Worm (Caenorhabditis elegans) whole organism, L2 larva: ENCODE data around the gene snx-17.

Experiments
- C34F6.9 ChIP-seq: fragments of 150-350 bp; optimal IDR thresholded peaks from 2 replicates; lab custom pipeline; 2014; ENCODE audit warnings: missing biosample characterization, missing genetic modification characterization
- F13H6.1 ChIP-seq: sonication (generic microtip); optimal IDR thresholded peaks from 2 replicates; lab custom pipeline; 2016; ENCODE audit warnings: missing genetic modification characterization, missing compliant biosample characterization
- R02D3.7 ChIP-seq: fragments of 150-350 bp; optimal IDR thresholded peaks from 2 replicates; lab custom pipeline; 2014; ENCODE audit warnings: missing biosample characterization, missing genetic modification characterization
- Y55F3AM.14 ChIP-seq: fragments of 200-800 bp; sonication (Bioruptor generic); optimal IDR thresholded peaks from 2 replicates; lab custom pipeline; 2018; ENCODE audit warnings: mild to moderate bottlenecking, missing genetic modification characterization, missing compliant biosample characterization
- ZK546.5 ChIP-seq: sonication (generic microtip); optimal IDR thresholded peaks from 2 replicates; lab custom pipeline; 2017; ENCODE audit warnings: missing biosample characterization, missing genetic modification characterization
- aly-2 ChIP-seq: fragments of 150-350 bp; optimal IDR thresholded peaks from 2 replicates; lab custom pipeline; 2014; ENCODE audit warnings: missing biosample characterization, missing genetic modification characterization
- blmp-1 ChIP-seq: sonication (generic microtip); optimal IDR thresholded peaks from 2 replicates; lab custom pipeline; 2017; ENCODE audit warnings: missing genetic modification characterization, mild to moderate bottlenecking, missing compliant biosample characterization, antibody characterized with exemption, moderate library complexity; ENCODE audit not compliant: insufficient read depth
- ceh-16 ChIP-seq: fragments of 150-350 bp; optimal IDR thresholded peaks from 2 replicates; lab custom pipeline; 2014; ENCODE audit warnings: missing biosample characterization, missing genetic modification characterization
- ceh-82 ChIP-seq: fragments of 150-350 bp; optimal IDR thresholded peaks from 2 replicates; lab custom pipeline; 2014; ENCODE audit warnings: missing biosample characterization, missing genetic modification characterization
- crh-2 ChIP-seq: sonication (generic microtip); optimal IDR thresholded peaks from 2 replicates; lab custom pipeline; 2017; ENCODE audit warnings: missing biosample characterization, missing genetic modification characterization
- dmd-4 ChIP-seq: sonication (generic microtip); optimal IDR thresholded peaks from 2 replicates; lab custom pipeline; 2017; ENCODE audit warnings: missing biosample characterization, missing genetic modification characterization
- egl-27 ChIP-seq: sonication (generic microtip); optimal IDR thresholded peaks from 3 replicates; lab custom pipeline; 2017; ENCODE audit warnings: missing biosample characterization, missing genetic modification reagents, missing genetic modification characterization
- elt-3 ChIP-seq: sonication (generic microtip); optimal IDR thresholded peaks from 2 replicates; lab custom pipeline; 2017; ENCODE audit warnings: missing biosample characterization, missing genetic modification characterization
- fos-1 ChIP-seq: fragments of 150-350 bp; optimal IDR thresholded peaks from 2 replicates; lab custom pipeline; 2014; ENCODE audit warnings: missing biosample characterization, missing genetic modification characterization
- lin-13 ChIP-seq: fragments of 150-350 bp; optimal IDR thresholded peaks from 2 replicates; lab custom pipeline; 2014; ENCODE audit warnings: missing biosample characterization, missing genetic modification reagents, missing genetic modification characterization
- lin-39 ChIP-seq: fragments of 150-350 bp; optimal IDR thresholded peaks from 2 replicates; lab custom pipeline; 2014; ENCODE audit warnings: missing biosample characterization, missing genetic modification reagents, missing genetic modification characterization
- lsy-2 ChIP-seq, 2 experiments: fragments of 150-350 bp in 1 of 2; sonication (generic microtip) in 1 of 2; optimal IDR thresholded peaks; 2 replicates each; lab custom pipeline; 2014 to 2017; ENCODE audit warnings: missing biosample characterization in 2 of 2, missing genetic modification characterization in 2 of 2
- mab-5 ChIP-seq: fragments of 150-350 bp; optimal IDR thresholded peaks from 2 replicates; lab custom pipeline; 2014; ENCODE audit warnings: missing biosample characterization, missing genetic modification characterization
- mbf-1 ChIP-seq: sonication (generic microtip); optimal IDR thresholded peaks from 2 replicates; lab custom pipeline; 2017; ENCODE audit warnings: missing biosample characterization, missing genetic modification characterization
- mdl-1 ChIP-seq, 2 experiments: fragments of 150-350 bp in 1 of 2; sonication (generic microtip) in 1 of 2; optimal IDR thresholded peaks; 2 replicates each; lab custom pipeline; 2017; ENCODE audit warnings: missing biosample characterization in 2 of 2, missing genetic modification characterization in 2 of 2
- nhr-10 ChIP-seq: sonication (generic microtip); optimal IDR thresholded peaks from 2 replicates; lab custom pipeline; 2017; ENCODE audit warnings: missing biosample characterization, missing genetic modification characterization
- nhr-11 ChIP-seq: fragments of 150-350 bp; optimal IDR thresholded peaks from 2 replicates; lab custom pipeline; 2014; ENCODE audit warnings: missing biosample characterization, missing genetic modification characterization
- nhr-12 ChIP-seq: fragments of 150-350 bp; optimal IDR thresholded peaks from 2 replicates; lab custom pipeline; 2014; ENCODE audit warnings: missing biosample characterization, missing genetic modification characterization
- nhr-129 ChIP-seq: fragments of 150-350 bp; optimal IDR thresholded peaks from 2 replicates; lab custom pipeline; 2014; ENCODE audit warnings: missing biosample characterization, missing genetic modification characterization
- nhr-21 ChIP-seq: fragments of 150-350 bp; optimal IDR thresholded peaks from 2 replicates; lab custom pipeline; 2014; ENCODE audit warnings: missing biosample characterization, missing genetic modification characterization
- nhr-23 ChIP-seq: fragments of 150-350 bp; optimal IDR thresholded peaks from 2 replicates; lab custom pipeline; 2014; ENCODE audit warnings: missing biosample characterization, missing genetic modification reagents, missing genetic modification characterization
- nhr-237 ChIP-seq: fragments of 150-350 bp; optimal IDR thresholded peaks from 2 replicates; lab custom pipeline; 2014; ENCODE audit warnings: missing biosample characterization, missing genetic modification characterization
- nhr-25 ChIP-seq: fragments of 150-350 bp; sonication (generic microtip); optimal IDR thresholded peaks from 3 replicates; lab custom pipeline; 2014; ENCODE audit warnings: missing biosample characterization, missing genetic modification characterization
- nhr-6 ChIP-seq: fragments of 150-350 bp; optimal IDR thresholded peaks from 2 replicates; lab custom pipeline; 2014; ENCODE audit warnings: missing biosample characterization, missing genetic modification characterization
- nhr-77 ChIP-seq: fragments of 150-350 bp; optimal IDR thresholded peaks from 2 replicates; lab custom pipeline; 2014; ENCODE audit warnings: missing biosample characterization, missing genetic modification characterization
- peb-1 ChIP-seq: fragments of 150-350 bp; optimal IDR thresholded peaks from 2 replicates; lab custom pipeline; 2014; ENCODE audit warnings: missing biosample characterization, missing genetic modification characterization
- sem-4 ChIP-seq: fragments of 150-350 bp; optimal IDR thresholded peaks from 2 replicates; lab custom pipeline; 2014; ENCODE audit warnings: missing biosample characterization, missing genetic modification reagents, missing genetic modification characterization
- skn-1 ChIP-seq: sonication (generic microtip); optimal IDR thresholded peaks from 2 replicates; lab custom pipeline; 2017; ENCODE audit warnings: missing biosample characterization, missing genetic modification characterization
- sma-9 ChIP-seq, 2 experiments: fragments of 150-350 bp in 1 of 2; sonication (generic microtip) in 1 of 2; optimal IDR thresholded peaks; 2 replicates each; lab custom pipeline; 2014 to 2016; ENCODE audit warnings: missing genetic modification characterization in 2 of 2, mild to moderate bottlenecking in 1 of 2, missing biosample characterization in 1 of 2, missing compliant biosample characterization in 1 of 2, missing genetic modification reagents in 1 of 2, moderate library complexity in 1 of 2
- snpc-4 ChIP-seq: fragments of 150-350 bp; optimal IDR thresholded peaks from 2 replicates; lab custom pipeline; 2014; ENCODE audit warnings: missing biosample characterization, missing genetic modification characterization
- unc-39 ChIP-seq: fragments of 150-350 bp; optimal IDR thresholded peaks from 2 replicates; lab custom pipeline; 2014; ENCODE audit warnings: missing biosample characterization, missing genetic modification characterization
- unc-62 ChIP-seq: fragments of 150-350 bp; optimal IDR thresholded peaks from 2 replicates; lab custom pipeline; 2014; ENCODE audit warnings: missing biosample characterization, missing genetic modification reagents, missing genetic modification characterization
- zag-1 ChIP-seq: fragments of 150-350 bp; optimal IDR thresholded peaks from 2 replicates; lab custom pipeline; 2014; ENCODE audit warnings: missing biosample characterization, missing genetic modification characterization
- ztf-1 ChIP-seq: fragments of 200-800 bp; sonication (Bioruptor generic); conservative IDR thresholded peaks from 2 replicates; pipeline ENCODE4 v1.3.6; 2022; ENCODE audit warnings: missing genetic modification characterization, missing compliant biosample characterization
- ztf-4 ChIP-seq: fragments of 150-350 bp; optimal IDR thresholded peaks from 2 replicates; lab custom pipeline; 2014; ENCODE audit warnings: missing biosample characterization, missing genetic modification characterization

The snx-17 gene

ce11 chrX:13164301-13164700, 42.2 kb upstream of the snx-17 start:
- TF ChIP-seq sem-4 (tag; lab: Kevin White, UChicago) (peak; percentile 8), ceh-16 (tag; lab: Kevin White, UChicago) (peak; percentile 17), nhr-21 (tag; lab: Kevin White, UChicago) (peak; percentile 40), mbf-1 (tag; lab: Kevin White, UChicago) (no peak), nhr-129 (tag; lab: Kevin White, UChicago) (peak; percentile 49), sma-9 (GFP tag; optimal IDR thresholded peaks at IDR 0.05; lab: Kevin White, UChicago) (peak; percentile 10), sma-9 (tag; optimal IDR thresholded peaks at IDR 0.05; lab: Kevin White, UChicago) (no peak), nhr-25 (tag; lab: Kevin White, UChicago) (peak; percentile 43), nhr-12 (tag; lab: Kevin White, UChicago) (no peak)

- peak; percentile 29 for TF ChIP-seq crh-2 (tag; lab: Kevin White, UChicago)
- no peak for TF ChIP-seq ceh-82 (tag; lab: Kevin White, UChicago)
- TF ChIP-seq lsy-2 (tag; optimal IDR thresholded peaks at IDR 0.05; lab: Kevin White, UChicago), result no peak
- peak; percentile 59 for TF ChIP-seq sma-9 (GFP tag; optimal IDR thresholded peaks at IDR 0.05; lab: Kevin White, UChicago)
- TF ChIP-seq sma-9 (tag; optimal IDR thresholded peaks at IDR 0.05; lab: Kevin White, UChicago), result no peak
- peak; percentile 68 for TF ChIP-seq fos-1 (tag; lab: Kevin White, UChicago)
Observed at ce11 chrX:13163185-13163584, 41.1 kb upstream of the snx-17 start.

- no peak for TF ChIP-seq ceh-16 (tag; lab: Kevin White, UChicago)
- TF ChIP-seq F13H6.1, result peak; percentile 49
- peak; percentile 10 for TF ChIP-seq sma-9 (GFP tag; optimal IDR thresholded peaks at IDR 0.05; lab: Kevin White, UChicago)
- TF ChIP-seq sma-9 (tag; optimal IDR thresholded peaks at IDR 0.05; lab: Kevin White, UChicago), result no peak
- no peak for TF ChIP-seq nhr-11
- peak; percentile 59 for TF ChIP-seq fos-1 (tag; lab: Kevin White, UChicago)
- no peak for TF ChIP-seq sem-4 (tag; lab: Kevin White, UChicago)
- TF ChIP-seq mdl-1 (tag; optimal IDR thresholded peaks at IDR 0.05; lab: Kevin White, UChicago), result no peak
- peak; percentile 1 for TF ChIP-seq nhr-129 (tag; lab: Kevin White, UChicago)
Observed at ce11 chrX:13162351-13163038, 40.4 kb upstream of the snx-17 start.

ce11 chrX:13161778-13162177, 39.7 kb upstream of the snx-17 start:
- TF ChIP-seq nhr-21 (tag; lab: Kevin White, UChicago) (no peak), ztf-1 (GFP tag; lab: Robert Waterston, UW) (no peak), zag-1 (no peak), nhr-12 (tag; lab: Kevin White, UChicago) (no peak), crh-2 (tag; lab: Kevin White, UChicago) (no peak), blmp-1 (no peak), skn-1 (tag; lab: Kevin White, UChicago) (no peak), nhr-10 (tag; lab: Kevin White, UChicago) (no peak), R02D3.7 (tag; lab: Kevin White, UChicago) (no peak), ZK546.5 (tag; lab: Kevin White, UChicago) (no peak), sem-4 (tag; lab: Kevin White, UChicago) (no peak), nhr-6 (tag; lab: Kevin White, UChicago) (no peak), unc-62 (GFP tag; lab: Kevin White, UChicago) (no peak), C34F6.9 (tag; lab: Kevin White, UChicago) (no peak), Y55F3AM.14 (GFP tag; lab: Kevin White, UChicago) (no peak), lin-13 (no peak), nhr-23 (tag; lab: Kevin White, UChicago) (no peak), elt-3 (tag; lab: Kevin White, UChicago) (no peak)
- TF ChIP-seq, all 48 proteins: peak for 0

ce11 chrX:13159890-13160289, 37.8 kb upstream of the snx-17 start:
- TF ChIP-seq nhr-25 (tag; lab: Kevin White, UChicago) (peak; percentile 42), nhr-77 (tag; lab: Kevin White, UChicago) (no peak), lin-39 (tag; lab: Kevin White, UChicago) (no peak), ztf-4 (tag; lab: Kevin White, UChicago) (no peak), unc-39 (tag; lab: Kevin White, UChicago) (no peak), R02D3.7 (tag; lab: Kevin White, UChicago) (no peak), mab-5 (tag; lab: Kevin White, UChicago) (no peak), sma-9 (GFP tag; optimal IDR thresholded peaks at IDR 0.05; lab: Kevin White, UChicago) (no peak), sma-9 (tag; optimal IDR thresholded peaks at IDR 0.05; lab: Kevin White, UChicago) (no peak), peb-1 (tag; lab: Kevin White, UChicago) (no peak), aly-2 (tag; lab: Kevin White, UChicago) (no peak), nhr-129 (tag; lab: Kevin White, UChicago) (peak; percentile 16), nhr-237 (tag; lab: Kevin White, UChicago) (no peak), zag-1 (no peak), fos-1 (tag; lab: Kevin White, UChicago) (peak; percentile 13), nhr-11 (no peak), nhr-21 (tag; lab: Kevin White, UChicago) (no peak), ceh-82 (tag; lab: Kevin White, UChicago) (no peak), snpc-4 (no peak), C34F6.9 (tag; lab: Kevin White, UChicago) (no peak), dmd-4 (tag; lab: Kevin White, UChicago) (no peak), nhr-10 (tag; lab: Kevin White, UChicago) (no peak), egl-27 (tag; lab: Kevin White, UChicago) (no peak), ceh-16 (tag; lab: Kevin White, UChicago) (no peak), sem-4 (tag; lab: Kevin White, UChicago) (no peak)
